Worm (Caenorhabditis elegans) whole organism, mixed stage, embryonic: Measurements from ENCODE around the gene acy-2.

Experiments used
- M03D4.4 ChIP-seq: sonication (generic microtip); optimal IDR thresholded peaks from 2 replicates; lab custom pipeline; 2017; ENCODE audit warnings: mild to moderate bottlenecking, missing genetic modification characterization, missing compliant biosample characterization
- bed-3 ChIP-seq: fragments of 200-800 bp; sonication (Bioruptor generic); optimal IDR thresholded peaks from 3 replicates; lab custom pipeline; 2018; ENCODE audit warnings: mild to moderate bottlenecking, missing genetic modification characterization, moderate library complexity, missing compliant biosample characterization
- blmp-1 ChIP-seq: fragments of 150-350 bp; optimal IDR thresholded peaks from 2 replicates; lab custom pipeline; 2014; ENCODE audit warnings: missing biosample characterization, missing genetic modification characterization
- ceh-39 ChIP-seq: fragments of 150-350 bp; optimal IDR thresholded peaks from 2 replicates; lab custom pipeline; 2014; ENCODE audit warnings: missing biosample characterization, missing genetic modification characterization
- ceh-43 ChIP-seq: fragments of 200-800 bp; sonication (Bioruptor generic); optimal IDR thresholded peaks from 2 replicates; lab custom pipeline; 2018; ENCODE audit warnings: mild to moderate bottlenecking, missing genetic modification characterization, moderate library complexity, missing compliant biosample characterization
- ceh-83 ChIP-seq: fragments of 200-800 bp; sonication (Bioruptor generic); optimal IDR thresholded peaks from 2 replicates; lab custom pipeline; 2018; ENCODE audit warnings: mild to moderate bottlenecking, missing genetic modification characterization, missing compliant biosample characterization
- ces-1 ChIP-seq: fragments of 150-350 bp; optimal IDR thresholded peaks from 2 replicates; lab custom pipeline; 2014; ENCODE audit warnings: missing biosample characterization, missing genetic modification reagents, missing genetic modification characterization
- cnd-1 ChIP-seq: fragments of 200-800 bp; sonication (Bioruptor generic); optimal IDR thresholded peaks from 2 replicates; lab custom pipeline; 2018; ENCODE audit warnings: mild to moderate bottlenecking, missing genetic modification characterization, missing compliant biosample characterization
- drap-1 ChIP-seq: fragments of 200-800 bp; sonication (Bioruptor generic); optimal IDR thresholded peaks from 3 replicates; lab custom pipeline; 2018; ENCODE audit warnings: mild to moderate bottlenecking, missing genetic modification characterization, missing compliant biosample characterization
- elt-1 ChIP-seq: sonication (generic microtip); optimal IDR thresholded peaks from 2 replicates; lab custom pipeline; 2017; ENCODE audit warnings: missing genetic modification characterization, mild to moderate bottlenecking, missing compliant biosample characterization, antibody characterized with exemption, moderate library complexity, borderline replicate concordance; ENCODE audit not compliant: insufficient read depth
- elt-3 ChIP-seq: fragments of 150-350 bp; optimal IDR thresholded peaks from 2 replicates; lab custom pipeline; 2014; ENCODE audit warnings: missing biosample characterization, missing genetic modification characterization
- flh-1 ChIP-seq: fragments of 200-800 bp; sonication (Bioruptor generic); optimal IDR thresholded peaks from 2 replicates; lab custom pipeline; 2018; ENCODE audit warnings: mild to moderate bottlenecking, missing genetic modification characterization, moderate library complexity, missing compliant biosample characterization
- ham-2 ChIP-seq: fragments of 200-800 bp; sonication (Bioruptor generic); optimal IDR thresholded peaks from 2 replicates; lab custom pipeline; 2018; ENCODE audit warnings: mild to moderate bottlenecking, missing genetic modification characterization, missing compliant biosample characterization
- hlh-1 ChIP-seq: fragments of 150-350 bp; optimal IDR thresholded peaks from 2 replicates; lab custom pipeline; 2014; ENCODE audit warnings: missing biosample characterization, missing genetic modification reagents, missing genetic modification characterization
- lin-13 ChIP-seq: fragments of 150-350 bp; optimal IDR thresholded peaks from 2 replicates; lab custom pipeline; 2014; ENCODE audit warnings: missing biosample characterization, missing genetic modification characterization
- lin-32 ChIP-seq: fragments of 200-800 bp; sonication (Bioruptor generic); optimal IDR thresholded peaks from 2 replicates; lab custom pipeline; 2018; ENCODE audit warnings: mild to moderate bottlenecking, missing genetic modification characterization, missing compliant biosample characterization
- lsy-2 ChIP-seq: fragments of 150-350 bp; optimal IDR thresholded peaks from 2 replicates; lab custom pipeline; 2014; ENCODE audit warnings: missing biosample characterization, missing genetic modification characterization
- mab-5 ChIP-seq: fragments of 150-350 bp; optimal IDR thresholded peaks from 2 replicates; lab custom pipeline; 2014; ENCODE audit warnings: missing biosample characterization, missing genetic modification characterization
- mep-1 ChIP-seq: fragments of 150-350 bp; optimal IDR thresholded peaks from 2 replicates; lab custom pipeline; 2017; ENCODE audit warnings: missing biosample characterization, missing genetic modification reagents, missing genetic modification characterization, inconsistent platforms
- mls-2 ChIP-seq: sonication (generic microtip); optimal IDR thresholded peaks from 2 replicates; lab custom pipeline; 2016; ENCODE audit warnings: mild to moderate bottlenecking, missing genetic modification characterization, moderate library complexity, missing compliant biosample characterization
- nhr-12 ChIP-seq: fragments of 150-350 bp; optimal IDR thresholded peaks from 2 replicates; lab custom pipeline; 2014; ENCODE audit warnings: missing biosample characterization, missing genetic modification characterization
- nhr-237 ChIP-seq: fragments of 150-350 bp; optimal IDR thresholded peaks from 2 replicates; lab custom pipeline; 2014; ENCODE audit warnings: missing biosample characterization, missing genetic modification characterization
- nhr-28 ChIP-seq: fragments of 150-350 bp; optimal IDR thresholded peaks from 2 replicates; lab custom pipeline; 2014; ENCODE audit warnings: missing biosample characterization, missing genetic modification characterization
- pha-4 ChIP-seq: fragments of 150-350 bp; optimal IDR thresholded peaks from 2 replicates; lab custom pipeline; 2018; ENCODE audit warnings: missing biosample characterization, missing genetic modification reagents, missing genetic modification characterization
- sem-2 ChIP-seq: fragments of 200-800 bp; sonication (Bioruptor generic); optimal IDR thresholded peaks from 2 replicates; lab custom pipeline; 2018; ENCODE audit warnings: mild to moderate bottlenecking, missing genetic modification characterization, missing compliant biosample characterization
- snpc-4 ChIP-seq: fragments of 150-350 bp; optimal IDR thresholded peaks from 2 replicates; lab custom pipeline; 2014; ENCODE audit warnings: missing biosample characterization, missing genetic modification characterization
- sptf-1 ChIP-seq: sonication (generic microtip); optimal IDR thresholded peaks from 2 replicates; lab custom pipeline; 2017; ENCODE audit warnings: mild to moderate bottlenecking, missing genetic modification characterization, moderate library complexity, missing compliant biosample characterization
- tbx-8 ChIP-seq: fragments of 200-800 bp; sonication (Bioruptor generic); optimal IDR thresholded peaks from 2 replicates; lab custom pipeline; 2018; ENCODE audit warnings: mild to moderate bottlenecking, missing genetic modification characterization, moderate library complexity, missing compliant biosample characterization
- unc-120 ChIP-seq: sonication (generic microtip); optimal IDR thresholded peaks from 2 replicates; lab custom pipeline; 2017; ENCODE audit warnings: missing genetic modification characterization, missing compliant biosample characterization; ENCODE audit not compliant: poor library complexity, severe bottlenecking
- unc-39 ChIP-seq: fragments of 150-350 bp; optimal IDR thresholded peaks from 2 replicates; lab custom pipeline; 2014; ENCODE audit warnings: missing biosample characterization, missing genetic modification characterization
- unc-62 ChIP-seq: fragments of 150-350 bp; optimal IDR thresholded peaks from 2 replicates; lab custom pipeline; 2014; ENCODE audit warnings: missing biosample characterization, missing genetic modification reagents, missing genetic modification characterization
- zip-8 ChIP-seq: fragments of 150-350 bp; optimal IDR thresholded peaks from 2 replicates; lab custom pipeline; 2014; ENCODE audit warnings: missing biosample characterization, missing genetic modification characterization
- ztf-11 ChIP-seq: fragments of 150-350 bp; optimal IDR thresholded peaks from 2 replicates; lab custom pipeline; 2014; ENCODE audit warnings: missing biosample characterization, missing genetic modification characterization

Gene acy-2

DNA sequence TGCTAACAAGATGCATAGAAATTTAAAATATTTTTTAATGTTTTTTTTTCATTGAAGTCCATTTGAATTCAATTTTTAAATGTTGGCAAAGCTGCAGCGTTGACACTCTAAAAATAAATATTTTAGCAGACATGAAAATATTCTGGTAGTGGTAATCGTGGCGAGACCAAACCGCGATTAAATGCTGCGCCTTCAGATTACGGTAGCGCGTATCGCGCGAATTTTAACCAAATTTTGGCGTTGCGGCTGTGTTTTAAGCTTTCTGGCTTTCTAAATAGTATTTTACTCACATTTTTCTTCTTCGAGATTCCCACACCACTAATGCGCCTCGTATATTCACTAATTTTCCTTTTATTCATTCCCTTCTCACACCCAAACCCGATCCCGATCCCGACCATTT, 20.3 kb downstream of the acy-2 start, which contains the start of gene cpg-4:
Gene cpg-4, plus strand, starts transcription at position 303 of the 400 bp plus-strand sequence.
- no peak for TF ChIP-seq nhr-237 (tag; lab: Kevin White, UChicago)
- TF ChIP-seq lsy-2 (tag; lab: Kevin White, UChicago): no peak
- no peak for TF ChIP-seq sptf-1
- TF ChIP-seq M03D4.4: no peak
- no peak for TF ChIP-seq ceh-39 (tag; lab: Kevin White, UChicago)
- TF ChIP-seq elt-1 (tag; lab: Kevin White, UChicago): no peak
- no peak for TF ChIP-seq elt-3 (tag; lab: Kevin White, UChicago)
- TF ChIP-seq ceh-83 (GFP tag; lab: Kevin White, UChicago): no peak
- TF ChIP-seq mls-2 (tag; lab: Kevin White, UChicago): no peak
- no peak for TF ChIP-seq mab-5 (tag; lab: Kevin White, UChicago)
- TF ChIP-seq unc-62 (GFP tag; lab: Kevin White, UChicago): no peak
- TF ChIP-seq sem-2: no peak
- TF ChIP-seq ces-1 (GFP tag; lab: Kevin White, UChicago): no peak
- no peak for TF ChIP-seq lin-13 (tag; lab: Kevin White, UChicago)
- no peak for TF ChIP-seq cnd-1 (tag; lab: Kevin White, UChicago)

DNA sequence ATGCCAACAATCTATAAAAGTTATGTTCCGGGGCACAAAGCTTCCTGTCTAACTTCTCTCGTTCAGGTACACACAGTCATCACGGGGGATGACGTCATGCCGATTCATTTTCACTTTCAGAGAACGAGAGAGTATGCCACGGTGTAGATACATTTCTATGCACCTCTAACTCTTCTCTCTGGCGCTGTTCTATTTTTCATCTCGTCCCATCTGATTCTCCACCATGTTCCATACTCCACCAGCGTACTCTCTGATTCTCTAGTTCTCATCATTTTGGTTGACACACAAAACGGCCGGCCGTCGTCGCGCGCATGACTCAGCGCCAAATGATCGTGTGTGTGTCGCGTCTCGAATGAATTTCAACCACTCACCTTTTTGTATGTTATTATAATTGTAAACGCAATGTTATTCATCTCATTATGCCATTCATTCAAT, 24.6 kb downstream of the acy-2 start:
- TF ChIP-seq elt-3 (tag; lab: Kevin White, UChicago) (peak; percentile 64), mep-1 (tag; lab: Kevin White, UChicago) (peak; percentile 49), nhr-237 (tag; lab: Kevin White, UChicago) (peak; percentile 76), unc-62 (GFP tag; lab: Kevin White, UChicago) (peak; percentile 48), pha-4 (peak; percentile 73), blmp-1 (tag; lab: Kevin White, UChicago) (peak; percentile 93), flh-1 (no peak), ces-1 (GFP tag; lab: Kevin White, UChicago) (peak; percentile 45), lsy-2 (tag; lab: Kevin White, UChicago) (peak; percentile 14), mls-2 (tag; lab: Kevin White, UChicago) (no peak), unc-120 (peak; percentile 41), cnd-1 (tag; lab: Kevin White, UChicago) (no peak), ham-2 (peak; percentile 27)
- TF ChIP-seq, all 35 proteins: peak for 10

DNA sequence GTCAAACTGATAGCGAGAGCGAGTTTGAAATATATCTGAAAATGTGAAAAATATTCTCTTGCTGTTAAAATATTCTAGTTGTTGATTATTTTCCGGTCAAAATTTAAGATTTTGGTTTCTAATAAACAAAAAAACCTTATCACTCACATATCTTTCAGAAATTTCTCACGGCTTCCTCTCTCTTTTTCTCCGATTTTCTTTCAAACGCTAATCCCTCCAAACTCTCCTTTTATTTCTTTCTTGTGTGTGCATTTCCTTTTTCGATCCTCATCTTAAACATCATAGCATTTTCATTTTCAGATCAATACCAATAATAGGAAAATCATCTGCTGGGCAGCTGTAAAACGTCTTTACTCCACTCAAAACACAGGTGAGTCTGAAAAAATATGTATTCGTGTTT, 27.5 kb downstream of the acy-2 start, which contains the start of gene fos-1:
Gene fos-1, plus strand, starts transcription at position 301 of the 400 bp plus-strand sequence.
- TF ChIP-seq elt-3 (tag; lab: Kevin White, UChicago) (no peak), tbx-8 (no peak), nhr-12 (tag; lab: Kevin White, UChicago) (no peak), drap-1 (GFP tag; lab: Kevin White, UChicago) (no peak), sptf-1 (no peak), lsy-2 (tag; lab: Kevin White, UChicago) (no peak), unc-120 (no peak), nhr-28 (tag; lab: Kevin White, UChicago) (no peak), ztf-11 (tag; lab: Kevin White, UChicago) (no peak), ham-2 (no peak), cnd-1 (tag; lab: Kevin White, UChicago) (no peak), bed-3 (GFP tag; lab: Kevin White, UChicago) (no peak), unc-39 (tag; lab: Kevin White, UChicago) (no peak), sem-2 (no peak), blmp-1 (tag; lab: Kevin White, UChicago) (no peak), pha-4 (no peak), ces-1 (GFP tag; lab: Kevin White, UChicago) (no peak), elt-1 (tag; lab: Kevin White, UChicago) (no peak), snpc-4 (tag; lab: Kevin White, UChicago) (no peak)

DNA sequence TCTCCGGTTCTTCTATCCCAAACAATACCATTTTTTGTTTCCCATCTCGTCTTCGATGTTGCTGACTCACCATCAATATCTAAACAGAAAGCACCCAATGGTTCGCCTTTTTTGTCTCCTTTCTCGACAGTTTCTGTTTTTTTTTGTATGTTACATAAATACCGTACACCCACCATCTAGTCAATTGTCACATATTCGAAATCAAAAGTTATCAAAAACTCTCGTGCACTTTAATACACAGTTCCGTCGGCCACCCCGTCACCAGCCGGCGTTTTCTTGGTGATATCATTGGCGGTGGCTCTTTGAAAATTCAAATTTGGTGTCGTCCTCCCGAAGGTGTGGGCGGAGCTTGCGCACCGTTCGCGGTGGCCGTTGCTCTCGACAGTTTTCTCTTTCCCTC, 32.1 kb downstream of the acy-2 start:
- TF ChIP-seq snpc-4 (tag; lab: Kevin White, UChicago): no peak

DNA sequence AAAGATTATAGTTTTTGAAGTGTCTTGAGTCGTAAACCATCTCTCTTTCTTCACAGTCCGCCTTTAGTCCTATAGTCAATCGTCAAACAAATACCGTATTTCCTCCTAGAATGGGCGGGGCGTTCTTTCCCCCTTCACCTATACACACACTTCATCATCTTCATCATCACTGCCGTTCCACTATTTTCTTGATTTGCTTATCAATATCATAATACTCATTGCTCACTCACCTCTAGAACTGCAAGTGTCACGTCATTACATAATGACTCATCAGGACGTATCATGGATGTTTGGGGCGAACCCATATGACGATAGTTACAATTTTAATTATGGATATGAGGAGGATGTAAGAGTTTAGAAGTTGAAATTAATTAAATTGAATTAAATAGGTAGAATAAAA, 34.8 kb downstream of the acy-2 start:
- TF ChIP-seq nhr-12 (tag; lab: Kevin White, UChicago) (no peak), sem-2 (no peak), flh-1 (no peak), lin-32 (GFP tag; lab: Kevin White, UChicago) (no peak), drap-1 (GFP tag; lab: Kevin White, UChicago) (no peak), sptf-1 (no peak), ces-1 (GFP tag; lab: Kevin White, UChicago) (no peak), zip-8 (tag; lab: Kevin White, UChicago) (no peak), ceh-83 (GFP tag; lab: Kevin White, UChicago) (no peak), mls-2 (tag; lab: Kevin White, UChicago) (no peak), cnd-1 (tag; lab: Kevin White, UChicago) (no peak), elt-1 (tag; lab: Kevin White, UChicago) (no peak), ceh-43 (no peak), lin-13 (tag; lab: Kevin White, UChicago) (no peak), unc-120 (no peak), mep-1 (tag; lab: Kevin White, UChicago) (no peak), hlh-1 (tag; lab: Kevin White, UChicago) (no peak)
